Fruit fly (Drosophila melanogaster): ENCODE results near the gene CG33298.

Gene CG33298

DNA sequence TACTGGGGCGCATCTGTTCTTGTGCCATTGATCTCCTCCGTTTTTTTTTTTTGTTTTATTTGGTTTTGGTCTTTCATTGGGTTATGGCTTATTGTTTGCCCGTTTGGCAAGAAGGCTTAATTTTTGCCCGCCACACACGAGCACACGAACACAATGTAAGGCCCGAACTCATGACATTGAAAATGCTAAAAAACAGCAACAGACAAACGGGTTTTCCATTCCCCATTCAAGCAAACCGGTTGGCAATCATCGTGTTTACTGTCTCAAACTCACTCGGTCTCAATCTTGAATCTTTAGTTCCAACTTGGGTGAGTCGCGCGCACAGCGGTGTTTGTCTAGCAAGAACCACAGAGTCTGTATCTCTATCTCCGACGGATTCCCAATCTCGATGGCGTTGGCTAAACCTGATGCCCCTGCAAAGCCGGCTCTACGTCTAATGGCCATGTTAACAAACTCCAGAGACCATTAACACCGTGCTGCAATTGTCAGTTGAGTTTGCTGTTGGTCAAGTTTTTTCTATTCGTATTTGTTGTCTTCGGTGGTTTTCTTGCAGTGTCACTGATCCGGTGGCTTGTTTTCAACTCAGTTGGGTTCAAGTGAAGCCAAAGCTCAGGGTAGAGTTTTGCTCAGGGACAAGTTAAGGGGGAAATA lies 13.4 kb downstream of the CG33298 start:
- TF ChIP-seq noc (tag; optimal IDR thresholded peaks at IDR 0.05): no peak

DNA sequence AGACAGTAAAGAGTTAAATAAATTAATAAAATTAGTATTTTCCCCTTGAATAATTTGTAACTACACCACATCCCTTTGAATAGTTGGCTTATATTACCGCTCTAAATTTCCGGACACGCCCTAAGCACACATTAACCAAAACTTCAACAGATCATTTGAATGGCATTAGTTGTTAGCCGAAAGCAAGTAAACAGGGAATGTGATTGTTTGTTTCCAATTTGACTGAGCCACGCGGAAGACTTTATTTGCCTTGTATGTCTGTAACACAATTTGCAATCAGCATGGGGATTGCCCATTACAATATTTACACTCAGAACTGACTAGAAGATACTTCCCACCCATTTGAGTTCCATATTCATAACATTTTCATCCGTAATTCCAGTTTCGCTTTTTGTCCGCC lies 14.4 kb downstream of the CG33298 start:
- no peak for TF ChIP-seq noc (tag; optimal IDR thresholded peaks at IDR 0.05)

DNA sequence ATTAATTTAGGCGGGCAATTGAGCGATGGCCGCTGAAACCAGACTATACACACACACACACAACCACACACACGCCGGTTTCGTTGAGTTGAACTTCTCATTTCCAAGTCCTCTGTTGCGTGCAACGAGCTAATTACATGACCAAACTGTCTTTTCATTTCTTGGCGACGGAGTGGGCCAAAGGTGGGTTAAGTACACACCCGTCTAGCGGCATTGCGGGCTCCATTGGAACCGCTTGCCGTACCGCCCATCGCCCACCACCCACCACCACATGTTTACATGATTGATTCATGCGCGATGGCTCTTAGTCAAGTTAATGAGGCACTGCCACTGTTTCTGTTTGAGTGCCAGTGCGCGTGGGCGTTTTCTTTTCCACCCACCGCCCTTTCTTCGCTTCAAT lies 15.2 kb downstream of the CG33298 start:
- no peak for TF ChIP-seq noc (tag; optimal IDR thresholded peaks at IDR 0.05)

DNA sequence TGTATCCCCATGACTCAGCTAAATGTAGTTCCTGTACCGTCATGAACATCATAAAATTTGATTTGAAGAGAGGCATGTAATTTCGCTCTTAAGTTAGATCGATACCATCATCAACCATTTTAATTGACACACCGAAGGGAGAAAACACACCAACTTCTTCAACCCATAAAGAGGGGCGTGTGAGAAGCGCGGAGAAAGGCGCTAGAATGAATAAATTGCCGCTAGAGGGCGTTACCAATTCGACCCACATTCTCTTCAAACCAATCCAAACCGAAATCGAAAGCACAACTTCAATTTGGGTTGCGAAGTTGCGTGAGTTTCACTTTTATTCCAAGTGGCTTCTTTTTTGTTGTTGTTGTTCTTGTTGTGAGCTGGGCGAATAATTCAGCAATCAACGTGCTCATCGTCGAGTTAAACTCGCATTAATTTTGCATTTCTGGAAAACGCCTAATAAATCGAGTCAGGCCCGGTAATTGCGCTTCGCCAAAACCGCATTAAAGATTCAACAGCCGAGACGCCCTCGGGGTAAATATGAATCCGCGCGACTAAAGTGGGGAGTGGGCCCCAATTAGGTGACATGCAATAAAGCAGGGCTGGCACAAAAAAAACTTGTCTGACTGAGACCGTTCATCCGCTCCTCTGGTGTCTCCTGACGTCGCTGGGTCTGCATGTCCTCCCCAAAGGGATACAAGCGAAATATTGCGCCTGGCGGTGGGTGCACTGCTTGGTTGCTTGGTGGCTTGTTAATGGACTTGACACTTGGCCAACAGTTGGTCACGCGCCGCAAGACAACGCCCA lies 17.3 kb downstream of the CG33298 start:
- TF ChIP-seq noc (tag; optimal IDR thresholded peaks at IDR 0.05): no peak

DNA sequence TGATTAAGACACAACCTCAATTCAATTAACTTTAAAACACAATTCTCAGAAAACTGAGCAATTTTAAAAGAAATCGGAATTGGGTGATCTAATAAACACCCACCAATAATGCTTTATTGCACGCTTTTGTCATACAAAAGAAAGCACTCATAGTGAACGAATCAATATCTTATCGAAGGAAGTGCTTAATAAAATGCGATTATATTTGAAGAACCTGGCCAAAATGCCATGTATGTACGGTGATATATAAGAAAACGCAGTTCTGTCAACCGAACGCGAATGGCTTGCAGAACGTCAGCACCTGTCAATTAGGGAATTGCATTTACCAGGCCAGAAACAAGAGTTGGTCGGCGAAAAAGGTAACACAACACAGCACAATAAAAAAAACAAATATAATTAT lies 18.5 kb downstream of the CG33298 start:
- TF ChIP-seq noc (tag; optimal IDR thresholded peaks at IDR 0.05): no peak

DNA sequence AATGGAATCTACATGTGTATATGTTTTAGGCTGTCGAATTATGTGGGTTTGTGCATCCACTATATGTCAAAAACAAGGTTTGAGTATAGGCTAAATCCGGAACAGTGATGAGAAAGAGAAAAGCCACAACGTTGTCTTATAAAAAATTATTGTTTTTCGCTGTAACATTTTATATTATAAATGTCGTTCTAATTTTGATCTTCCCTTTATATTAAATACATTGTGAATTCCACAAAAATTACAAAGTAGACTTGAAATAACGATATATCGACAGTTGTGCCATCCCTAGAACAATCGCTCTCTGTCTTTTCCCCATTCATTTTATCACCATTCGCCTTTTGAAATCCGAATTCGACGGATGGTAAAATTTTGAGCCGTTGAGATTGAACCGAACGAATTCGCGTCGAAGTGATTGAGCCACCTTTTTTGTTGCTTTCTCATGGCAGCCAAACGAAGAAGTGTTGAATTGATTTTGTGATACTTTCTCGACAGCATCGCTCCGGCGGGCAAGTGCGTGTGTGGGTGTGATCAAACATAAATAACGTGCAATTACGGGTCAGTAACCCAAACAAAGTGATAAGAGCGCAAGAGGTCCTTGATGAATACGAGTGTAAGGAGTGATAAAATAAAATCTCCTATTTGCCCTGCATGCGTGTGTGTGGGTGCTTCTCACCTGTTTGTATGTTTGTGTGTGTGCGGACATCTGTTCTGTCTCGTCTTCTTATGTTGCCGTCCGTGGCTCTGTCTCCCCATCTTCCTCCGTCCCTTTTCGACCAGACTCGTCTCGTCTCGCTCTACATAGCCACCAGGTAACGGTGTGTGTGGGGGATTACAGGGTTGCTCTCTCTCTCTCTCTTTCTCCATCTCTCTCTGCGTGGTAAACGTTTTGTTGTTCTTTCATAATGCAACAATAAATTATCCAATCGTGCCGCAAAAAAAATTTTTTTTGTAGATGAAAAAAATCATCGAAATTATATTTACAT lies 25.9 kb downstream of the CG33298 start, which contains the start of gene Oatp30B:
Oatp30B (plus strand) TSS at position 325 of the 983 bp plus-strand sequence.
- TF ChIP-seq noc (tag; optimal IDR thresholded peaks at IDR 0.05): peak; percentile 92

DNA sequence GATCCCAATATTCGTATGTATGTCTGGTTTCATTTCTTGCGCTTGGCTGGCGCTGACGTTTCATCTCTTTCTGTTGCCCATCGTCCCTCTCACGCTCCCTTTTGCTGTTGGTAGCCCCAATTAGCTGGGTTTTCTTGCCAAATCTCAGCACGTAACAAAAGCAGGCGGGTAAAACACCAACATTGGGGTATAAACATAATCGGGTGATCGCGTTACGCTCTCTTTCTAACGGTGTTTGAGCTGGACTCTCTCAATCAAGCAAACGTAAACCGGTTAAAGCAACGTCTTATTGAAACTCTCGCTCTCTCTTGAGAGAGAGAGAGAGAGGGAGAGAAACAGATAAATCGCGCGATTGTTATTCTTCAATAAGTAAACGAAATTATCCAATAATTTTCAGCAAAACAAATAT lies 27.5 kb downstream of the CG33298 start:
- no peak for TF ChIP-seq noc (tag; optimal IDR thresholded peaks at IDR 0.05)

DNA sequence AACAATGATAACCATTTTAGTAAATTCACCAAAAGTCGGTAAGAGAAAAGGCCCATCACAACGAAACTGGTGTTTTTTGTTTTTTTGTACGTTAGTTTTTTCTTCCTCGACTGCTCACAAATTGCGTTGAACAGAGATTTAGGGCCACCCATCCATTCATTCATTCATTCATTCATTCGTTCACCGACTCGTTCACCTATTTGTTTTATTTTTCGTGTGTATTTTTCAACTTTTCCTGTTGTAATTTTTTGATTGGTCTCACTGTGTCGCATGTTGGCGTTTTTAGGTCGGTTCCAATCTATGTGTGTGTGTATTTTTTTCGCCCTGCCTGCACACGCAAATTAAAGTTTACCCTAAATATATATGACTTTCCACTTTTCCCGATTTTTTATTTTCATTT lies 29.6 kb downstream of the CG33298 start:
- TF ChIP-seq noc (tag; optimal IDR thresholded peaks at IDR 0.05): no peak

DNA sequence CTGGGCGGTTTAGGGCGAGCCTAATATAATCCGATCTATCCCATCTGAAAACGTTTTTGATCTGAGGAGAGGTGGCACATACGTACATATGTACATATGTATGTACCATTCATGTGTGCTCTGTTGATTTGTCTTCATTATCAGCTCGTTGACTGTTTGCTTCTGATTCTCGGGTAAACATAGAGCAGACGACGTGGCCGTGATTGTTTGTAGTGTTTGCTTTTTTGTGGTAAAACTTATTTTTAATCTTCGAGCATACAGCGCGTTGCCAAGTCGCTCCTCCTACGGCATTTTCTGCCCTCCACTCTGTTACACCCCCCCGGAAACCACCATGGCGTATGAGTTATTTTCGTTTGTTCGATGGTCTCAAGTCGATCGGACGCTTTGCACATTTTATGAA lies 30.4 kb downstream of the CG33298 start:
- peak; percentile 69 for TF ChIP-seq noc (tag; optimal IDR thresholded peaks at IDR 0.05)

DNA sequence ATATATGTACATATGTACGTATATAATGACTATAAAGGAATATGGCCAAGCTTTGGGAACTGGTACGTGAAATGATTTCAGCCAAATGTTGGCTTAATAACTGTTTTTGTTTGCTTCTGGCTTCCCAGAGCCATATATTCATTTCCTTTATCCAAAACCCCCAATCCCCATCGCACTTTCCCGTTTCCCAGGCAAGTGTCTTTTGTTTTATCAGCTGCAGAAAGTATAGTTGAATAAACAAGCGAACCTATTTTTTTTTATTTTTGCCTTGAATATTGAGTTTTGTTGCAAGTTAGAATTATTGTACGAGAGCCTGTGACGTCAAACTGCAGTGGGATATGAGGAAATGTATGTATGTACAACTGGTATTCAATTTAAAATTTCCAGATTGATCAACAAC lies 31.2 kb downstream of the CG33298 start:
- TF ChIP-seq noc (tag; optimal IDR thresholded peaks at IDR 0.05): peak; percentile 55

DNA sequence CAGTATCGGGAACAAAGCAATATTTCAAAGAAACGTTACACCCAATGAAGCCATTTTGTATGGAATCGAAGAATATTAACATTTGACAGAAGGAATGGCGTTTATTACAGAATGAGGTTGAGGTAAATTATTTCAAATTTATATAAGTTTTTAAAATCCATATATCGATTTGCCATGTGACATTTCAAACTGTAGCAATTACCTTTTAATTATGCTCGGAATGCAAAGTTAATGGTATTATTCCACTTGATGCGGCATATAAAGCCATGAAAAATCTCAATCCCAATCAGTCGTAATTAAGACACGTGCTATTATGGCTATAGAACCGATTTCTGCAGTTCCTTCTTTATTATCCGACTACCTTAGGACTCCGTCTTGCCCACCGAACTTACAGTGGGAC lies 32.9 kb downstream of the CG33298 start, which contains the start of gene CG31883:
CG31883 (plus strand) TSS at position 301 of the 400 bp plus-strand sequence.
- no peak for TF ChIP-seq noc (tag; optimal IDR thresholded peaks at IDR 0.05)

DNA sequence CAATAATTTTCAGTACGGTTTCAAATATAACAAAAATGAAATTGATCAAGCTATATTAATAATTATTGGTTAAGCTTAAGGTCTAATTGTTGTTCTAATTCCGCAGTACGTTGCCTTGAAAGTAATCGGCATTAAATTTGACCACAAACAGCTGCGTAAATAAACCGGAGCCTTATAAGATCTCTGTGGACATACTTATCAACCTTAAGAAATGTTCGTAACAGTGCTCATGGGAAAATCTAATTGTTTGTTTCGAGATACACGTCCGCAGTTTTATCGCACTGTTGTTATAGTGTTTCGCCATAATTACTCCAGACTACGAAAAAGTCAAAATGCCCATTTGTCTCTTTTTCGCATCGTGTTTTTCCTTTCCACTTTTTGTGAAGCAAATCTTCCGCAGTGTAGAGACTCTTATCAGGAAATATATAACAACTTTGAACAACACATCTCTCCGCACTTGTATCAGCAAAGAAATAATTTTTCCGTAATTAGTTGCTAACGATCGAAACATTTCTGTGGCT lies 34.6 kb downstream of the CG33298 start:
- TF ChIP-seq noc (tag; optimal IDR thresholded peaks at IDR 0.05): peak; percentile 56

DNA sequence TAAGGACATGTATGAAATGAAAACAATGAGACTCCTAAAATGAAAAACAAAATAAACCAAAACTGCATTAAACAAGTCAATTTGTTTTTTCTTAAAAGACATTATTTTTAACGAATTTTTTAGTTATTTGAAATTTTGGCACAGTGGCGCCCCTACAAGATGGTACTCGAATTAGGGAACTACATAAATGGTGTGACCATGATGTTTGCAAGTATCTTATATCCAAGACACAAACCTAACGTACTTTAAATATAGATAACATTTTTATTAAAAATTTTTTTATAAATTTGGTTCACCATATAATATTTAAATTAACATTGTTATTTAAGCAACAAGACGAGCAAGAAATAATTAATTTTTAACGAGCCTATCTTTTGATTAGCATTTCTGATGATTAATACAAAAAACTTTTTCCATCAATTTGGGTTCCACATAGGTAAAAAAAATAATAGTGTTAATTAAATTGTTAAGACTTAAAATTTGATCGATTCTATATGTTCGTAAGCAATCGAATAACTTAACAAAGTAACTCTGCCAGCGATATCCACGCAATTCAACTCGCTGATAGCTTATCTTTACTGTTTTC lies 44.8 kb downstream of the CG33298 start, which contains the start of gene CG17855:
CG17855 (plus strand) TSS at position 536 of the 586 bp plus-strand sequence.
- TF ChIP-seq noc (tag; optimal IDR thresholded peaks at IDR 0.05): no peak

DNA sequence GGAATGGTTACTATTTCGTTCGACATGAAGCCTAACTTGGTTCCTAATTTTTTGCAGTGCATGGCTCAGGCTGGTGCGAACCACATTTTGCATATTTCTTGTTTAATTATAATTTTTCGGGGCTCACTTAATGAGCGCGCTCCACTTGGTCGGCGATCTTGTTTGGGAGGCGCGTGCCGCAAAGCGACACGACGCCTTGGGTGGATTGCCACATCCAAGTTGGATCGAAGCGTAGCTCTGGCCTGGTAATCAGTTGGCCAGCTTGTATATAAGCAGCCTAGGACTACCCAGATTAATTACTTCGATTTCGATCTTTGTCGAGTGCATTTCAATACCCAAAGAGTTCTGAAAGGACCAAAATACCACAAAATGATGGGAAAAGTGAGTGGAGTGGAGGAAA lies 47.3 kb downstream of the CG33298 start, which contains the start of gene Cpr30B:
Cpr30B (plus strand) TSS at position 301 of the 400 bp plus-strand sequence.
- no peak for TF ChIP-seq noc (tag; optimal IDR thresholded peaks at IDR 0.05)

DNA sequence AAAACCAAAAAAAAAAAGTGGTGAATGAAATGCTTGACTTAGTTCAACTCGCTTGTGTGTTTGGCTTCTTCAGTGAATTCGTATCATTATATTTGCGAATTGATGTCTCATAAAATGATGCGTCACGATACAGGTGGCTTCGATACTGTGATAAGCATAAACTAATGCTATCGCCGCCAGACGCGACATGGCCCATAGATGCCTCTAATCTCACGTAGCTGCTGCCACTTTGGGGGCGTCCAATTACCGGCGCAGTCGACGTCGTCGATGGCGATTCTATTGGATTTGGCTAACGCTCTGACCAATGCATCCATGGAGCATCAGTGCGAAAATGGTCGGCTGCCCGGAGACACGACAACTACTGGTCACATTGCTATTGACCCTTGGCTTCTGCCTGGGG lies 48.6 kb downstream of the CG33298 start, which contains the start of gene CG13113:
CG13113 (plus strand) TSS at position 301 of the 400 bp plus-strand sequence.
- TF ChIP-seq noc (tag; optimal IDR thresholded peaks at IDR 0.05): no peak
